Worm (Caenorhabditis elegans): ENCODE results near the gene duo-1.

- TF ChIP-seq fkh-10 (GFP tag; optimal IDR thresholded peaks at IDR 0.05) = no peak
- TF ChIP-seq nhr-20 (tag; optimal IDR thresholded peaks at IDR 0.05) = no peak
- no peak for TF ChIP-seq jun-1 (tag; optimal IDR thresholded peaks at IDR 0.05)
- TF ChIP-seq egl-27 (tag; optimal IDR thresholded peaks at IDR 0.05) = no peak
- no peak for TF ChIP-seq ama-1 (optimal IDR thresholded peaks at IDR 0.05)
- TF ChIP-seq dsc-1 (tag; optimal IDR thresholded peaks at IDR 0.05) = no peak
- no peak for TF ChIP-seq snpc-4 (tag; optimal IDR thresholded peaks at IDR 0.05)
- TF ChIP-seq pag-3 (tag; optimal IDR thresholded peaks at IDR 0.05; ENCODE audit: borderline replicate concordance, insufficient read depth) = no peak
Measured at ce11 chrV:11580826-11581225, 26.4 kb downstream of the duo-1 start, which contains the start of gene srx-90.

All from whole organism, L1 larva.